Worm (Caenorhabditis elegans) whole organism, L4 larva: ENCODE data around the gene C35B1.8.

Experiments used
- F26F4.8 ChIP-seq: fragments of 200-800 bp; sonication (Bioruptor generic); conservative IDR thresholded peaks from 2 replicates; pipeline ENCODE4 v1.3.6; 2022; ENCODE audit warnings: missing genetic modification characterization, missing compliant biosample characterization
- Y75B8A.6 ChIP-seq: fragments of 200-800 bp; sonication (Bioruptor generic); IDR thresholded peaks from 2 replicates; pipeline ENCODE4 v1.3.6; 2022; ENCODE audit warnings: missing genetic modification reagents, missing genetic modification characterization, missing compliant biosample characterization
- ZK337.2 ChIP-seq: fragments of 200-800 bp; sonication (Bioruptor generic); IDR thresholded peaks from 2 replicates; pipeline ENCODE4 v1.3.6; 2022; ENCODE audit warnings: missing genetic modification reagents, missing genetic modification characterization, missing compliant biosample characterization
- ZK546.5 ChIP-seq, 2 experiments: sonication (generic microtip); optimal IDR thresholded peaks; 2 replicates each; lab custom pipeline; 2017; ENCODE audit warnings: missing biosample characterization in 2 of 2, missing genetic modification characterization in 2 of 2
- aly-2 ChIP-seq: sonication (generic microtip); optimal IDR thresholded peaks from 2 replicates; lab custom pipeline; 2018; ENCODE audit warnings: missing biosample characterization, missing genetic modification characterization
- attf-4 ChIP-seq: sonication (generic microtip); optimal IDR thresholded peaks from 3 replicates; lab custom pipeline; 2017; ENCODE audit warnings: missing biosample characterization, missing genetic modification characterization
- ceh-28 ChIP-seq: fragments of 150-350 bp; optimal IDR thresholded peaks from 2 replicates; lab custom pipeline; 2014; ENCODE audit warnings: missing biosample characterization, missing genetic modification reagents, missing genetic modification characterization
- ctbp-1 ChIP-seq: fragments of 200-800 bp; sonication (Bioruptor generic); IDR thresholded peaks from 2 replicates; pipeline ENCODE4 v1.3.6; 2022; ENCODE audit warnings: missing genetic modification reagents, missing genetic modification characterization, missing compliant biosample characterization
- daf-12 ChIP-seq: fragments of 150-350 bp; optimal IDR thresholded peaks from 2 replicates; lab custom pipeline; 2014; ENCODE audit warnings: missing biosample characterization, missing genetic modification reagents, missing genetic modification characterization
- daf-16 ChIP-seq, 3 experiments: sonication (generic microtip); optimal IDR thresholded peaks; 2 replicates each; lab custom pipeline; 2016 to 2017; ENCODE audit warnings: missing genetic modification characterization in 3 of 3, missing genetic modification reagents in 3 of 3, mild to moderate bottlenecking in 2 of 3, missing compliant biosample characterization in 2 of 3, missing biosample characterization in 1 of 3, moderate library complexity in 1 of 3
- dmd-6 ChIP-seq: fragments of 200-800 bp; sonication (Bioruptor generic); IDR thresholded peaks from 2 replicates; pipeline ENCODE4 v1.3.6; 2022; ENCODE audit warnings: missing genetic modification reagents, missing genetic modification characterization, missing compliant biosample characterization
- dpl-1 ChIP-seq: fragments of 150-350 bp; optimal IDR thresholded peaks from 2 replicates; lab custom pipeline; 2014; ENCODE audit warnings: missing biosample characterization, missing genetic modification reagents, missing genetic modification characterization
- dve-1 ChIP-seq: sonication (generic microtip); optimal IDR thresholded peaks from 2 replicates; lab custom pipeline; 2017; ENCODE audit warnings: antibody characterized with exemption, mild to moderate bottlenecking, missing genetic modification characterization, missing compliant biosample characterization; ENCODE audit not compliant: insufficient read depth
- egl-27 ChIP-seq: sonication (generic microtip); optimal IDR thresholded peaks from 3 replicates; lab custom pipeline; 2017; ENCODE audit warnings: missing biosample characterization, missing genetic modification reagents, missing genetic modification characterization
- gei-8 ChIP-seq: fragments of 200-800 bp; sonication (Bioruptor generic); optimal IDR thresholded peaks from 2 replicates; lab custom pipeline; 2018; ENCODE audit warnings: mild to moderate bottlenecking, missing genetic modification characterization, missing compliant biosample characterization
- hmg-1.1 ChIP-seq: fragments of 200-800 bp; sonication (Bioruptor generic); IDR thresholded peaks from 2 replicates; pipeline ENCODE4 v1.3.6; 2022; ENCODE audit warnings: missing genetic modification reagents, missing genetic modification characterization, missing compliant biosample characterization
- jun-1 ChIP-seq: fragments of 150-350 bp; optimal IDR thresholded peaks from 2 replicates; lab custom pipeline; 2014; ENCODE audit warnings: missing biosample characterization, missing genetic modification reagents, missing genetic modification characterization
- lim-7 ChIP-seq: fragments of 200-800 bp; sonication (Bioruptor generic); IDR thresholded peaks from 2 replicates; pipeline ENCODE4 v1.3.6; 2022; ENCODE audit warnings: missing genetic modification characterization, missing compliant biosample characterization
- lin-1 ChIP-seq: fragments of 200-800 bp; sonication (Bioruptor generic); IDR thresholded peaks from 2 replicates; pipeline ENCODE4 v1.3.6; 2022; ENCODE audit warnings: missing genetic modification reagents, missing genetic modification characterization, missing compliant biosample characterization
- lin-38 ChIP-seq: fragments of 200-800 bp; sonication (Bioruptor generic); IDR thresholded peaks from 2 replicates; pipeline ENCODE4 v1.3.6; 2022; ENCODE audit warnings: missing genetic modification reagents, missing genetic modification characterization, missing compliant biosample characterization
- lin-39 ChIP-seq: fragments of 150-350 bp; optimal IDR thresholded peaks from 2 replicates; lab custom pipeline; 2014; ENCODE audit warnings: missing biosample characterization, missing genetic modification reagents, missing genetic modification characterization
- lsy-2 ChIP-seq, 2 experiments: fragments of 150-350 bp in 1 of 2; sonication (generic microtip) in 1 of 2; optimal IDR thresholded peaks; 2 replicates each; lab custom pipeline; 2014 to 2017; ENCODE audit warnings: missing biosample characterization in 2 of 2, missing genetic modification characterization in 2 of 2
- madf-9 ChIP-seq: fragments of 200-800 bp; sonication (Bioruptor generic); conservative IDR thresholded peaks from 2 replicates; pipeline ENCODE4 v1.3.6; 2022; ENCODE audit warnings: missing genetic modification reagents, missing genetic modification characterization, missing compliant biosample characterization
- mdl-1 ChIP-seq, 2 experiments: fragments of 150-350 bp in 1 of 2; sonication (generic microtip) in 1 of 2; optimal IDR thresholded peaks; 2 replicates each; lab custom pipeline; 2014 to 2017; ENCODE audit warnings: missing biosample characterization in 2 of 2, missing genetic modification characterization in 2 of 2
- mes-2 ChIP-seq: sonication (generic microtip); optimal IDR thresholded peaks from 2 replicates; lab custom pipeline; 2016; ENCODE audit warnings: missing genotype, mild to moderate bottlenecking, missing genetic modification characterization, missing compliant biosample characterization; ENCODE audit not compliant: poor library complexity, severe bottlenecking
- mxl-3 ChIP-seq: fragments of 200-800 bp; sonication (Bioruptor generic); optimal IDR thresholded peaks from 2 replicates; lab custom pipeline; 2018; ENCODE audit warnings: mild to moderate bottlenecking, missing genetic modification characterization, missing compliant biosample characterization
- nhr-10 ChIP-seq: fragments of 150-350 bp; optimal IDR thresholded peaks from 2 replicates; lab custom pipeline; 2014; ENCODE audit warnings: missing biosample characterization, missing genetic modification characterization
- nhr-41 ChIP-seq: fragments of 200-800 bp; sonication (Bioruptor generic); IDR thresholded peaks from 2 replicates; pipeline ENCODE4 v1.3.6; 2022; ENCODE audit warnings: missing genetic modification reagents, missing genetic modification characterization, missing compliant biosample characterization
- nhr-6 ChIP-seq: fragments of 150-350 bp; optimal IDR thresholded peaks from 2 replicates; lab custom pipeline; 2014; ENCODE audit warnings: missing biosample characterization, missing genetic modification characterization
- php-3 ChIP-seq: fragments of 200-800 bp; sonication (Bioruptor generic); IDR thresholded peaks from 2 replicates; pipeline ENCODE4 v1.3.6; 2022; ENCODE audit warnings: missing genetic modification reagents, missing genetic modification characterization, missing compliant biosample characterization
- pqm-1 ChIP-seq: sonication (generic microtip); optimal IDR thresholded peaks from 2 replicates; lab custom pipeline; 2017; ENCODE audit warnings: missing biosample characterization, missing genetic modification characterization
- sdz-12 ChIP-seq: fragments of 200-800 bp; sonication (Bioruptor generic); optimal IDR thresholded peaks from 2 replicates; lab custom pipeline; 2018; ENCODE audit warnings: mild to moderate bottlenecking, missing genetic modification characterization, missing compliant biosample characterization
- set-16 ChIP-seq: fragments of 200-800 bp; sonication (Bioruptor generic); IDR thresholded peaks from 2 replicates; pipeline ENCODE4 v1.3.6; 2022; ENCODE audit warnings: missing genetic modification reagents, missing genetic modification characterization, missing compliant biosample characterization
- snpc-1.2 ChIP-seq: fragments of 200-800 bp; sonication (Bioruptor generic); IDR thresholded peaks from 2 replicates; pipeline ENCODE4 v1.3.6; 2022; ENCODE audit warnings: missing genetic modification reagents, missing genetic modification characterization, missing compliant biosample characterization
- spr-1 ChIP-seq: sonication (generic microtip); optimal IDR thresholded peaks from 2 replicates; lab custom pipeline; 2016; ENCODE audit warnings: mild to moderate bottlenecking, missing genetic modification characterization, missing compliant biosample characterization
- tra-1 ChIP-seq: fragments of 200-800 bp; sonication (Bioruptor generic); IDR thresholded peaks from 2 replicates; pipeline ENCODE4 v1.3.6; 2022; ENCODE audit warnings: missing genetic modification reagents, missing genetic modification characterization, missing compliant biosample characterization
- unc-130 ChIP-seq: sonication (generic microtip); optimal IDR thresholded peaks from 2 replicates; lab custom pipeline; 2016; ENCODE audit warnings: missing genetic modification reagents, missing genetic modification characterization, missing compliant biosample characterization
- unc-39 ChIP-seq: sonication (generic microtip); optimal IDR thresholded peaks from 2 replicates; lab custom pipeline; 2017; ENCODE audit warnings: missing biosample characterization, missing genetic modification characterization
- vab-7 ChIP-seq: fragments of 200-800 bp; sonication (Bioruptor generic); IDR thresholded peaks from 2 replicates; pipeline ENCODE4 v1.3.6; 2022; ENCODE audit warnings: missing genetic modification reagents, missing genetic modification characterization, missing compliant biosample characterization
- ztf-7 ChIP-seq: fragments of 150-350 bp; optimal IDR thresholded peaks from 2 replicates; lab custom pipeline; 2014; ENCODE audit warnings: missing biosample characterization, missing genetic modification characterization

C35B1.8 gene

DNA sequence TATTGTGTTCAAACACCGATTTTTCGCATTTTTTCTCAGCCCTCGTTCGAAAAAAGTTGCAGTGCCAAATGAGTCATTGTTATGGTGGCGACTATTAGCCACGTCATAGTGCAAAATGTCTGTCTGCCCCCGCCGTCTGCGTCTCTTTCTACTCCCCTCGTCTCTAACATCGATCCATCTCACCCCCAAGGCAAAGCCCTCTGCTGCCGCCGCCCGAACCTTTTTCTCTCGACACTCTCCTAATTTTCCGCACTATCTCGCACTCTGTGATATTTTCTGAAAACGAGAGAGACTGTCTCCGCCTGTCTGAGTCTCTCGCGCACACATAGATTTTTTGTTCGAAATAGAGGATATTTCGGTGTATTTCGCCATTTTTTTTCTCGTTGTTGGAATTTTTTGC lies 14.3 kb upstream of the C35B1.8 start (continued):
- no peak for TF ChIP-seq ZK337.2 (GFP tag; lab: Robert Waterston, UW)
- TF ChIP-seq mdl-1 (tag; optimal IDR thresholded peaks at IDR 0.05; lab: Kevin White, UChicago): peak in 1 of 2 experiments; percentile 59
- TF ChIP-seq dve-1 (tag; lab: Kevin White, UChicago): peak; percentile 89
- TF ChIP-seq daf-12 (tag; lab: Kevin White, UChicago): no peak
- peak; percentile 75 for TF ChIP-seq dmd-6 (GFP tag; lab: Robert Waterston, UW)
- no peak for TF ChIP-seq F26F4.8
- TF ChIP-seq ZK546.5 (tag; optimal IDR thresholded peaks at IDR 0.05; lab: Kevin White, UChicago): no peak
- peak; percentile 70; the same call in 1 of the 2 replicates for TF ChIP-seq ctbp-1 (GFP tag; lab: Robert Waterston, UW)
- TF ChIP-seq Y75B8A.6 (GFP tag; lab: Robert Waterston, UW): no peak
- TF ChIP-seq madf-9 (GFP tag; lab: Robert Waterston, UW): 0 out of 2 replicates have a peak, but pooled peaks have one; percentile 14
- TF ChIP-seq set-16 (GFP tag; lab: Robert Waterston, UW): peak; percentile 63; the same call in 1 of the 2 replicates
- TF ChIP-seq, all 104 proteins: peak for 35

ce11 chrIV:4085787-4086262 lies 7.0 kb upstream of the C35B1.8 start, which contains the start of gene C35B1.2:
Gene C35B1.2, plus strand, starts transcription at chrIV:4086212.
- no peak for TF ChIP-seq attf-4 (tag; lab: Kevin White, UChicago)
- no peak for TF ChIP-seq mxl-3 (GFP tag; lab: Kevin White, UChicago)
- TF ChIP-seq nhr-41 (GFP tag; lab: Robert Waterston, UW): no peak
- TF ChIP-seq mes-2 (tag; lab: Kevin White, UChicago): peak; percentile 53
- TF ChIP-seq php-3: 0 out of 2 replicates have a peak, but pooled peaks have one; percentile 26
- 0 out of 2 replicates have a peak, but pooled peaks have one; percentile 41 for TF ChIP-seq snpc-1.2
- no peak for TF ChIP-seq vab-7
- TF ChIP-seq pqm-1 (tag; lab: Kevin White, UChicago): no peak
- TF ChIP-seq aly-2 (tag; lab: Kevin White, UChicago): no peak
- no peak for TF ChIP-seq lin-1
- TF ChIP-seq unc-39 (tag; lab: Kevin White, UChicago): no peak
- no peak for TF ChIP-seq ctbp-1 (GFP tag; lab: Robert Waterston, UW)
- no peak for TF ChIP-seq spr-1
- TF ChIP-seq ceh-28 (tag; lab: Kevin White, UChicago): no peak
- no peak for TF ChIP-seq egl-27 (tag; lab: Kevin White, UChicago)
- TF ChIP-seq gei-8 (GFP tag; lab: Kevin White, UChicago): no peak
- no peak for TF ChIP-seq tra-1 (GFP tag; lab: Robert Waterston, UW)
- no peak for TF ChIP-seq daf-16 (GFP tag; optimal IDR thresholded peaks at IDR 0.05; lab: Kevin White, UChicago)
- peak; percentile 10 for TF ChIP-seq daf-16 (tag; optimal IDR thresholded peaks at IDR 0.05; lab: Kevin White, UChicago)
- no peak for TF ChIP-seq nhr-10
- TF ChIP-seq dpl-1 (GFP tag; lab: Kevin White, UChicago): no peak
- TF ChIP-seq nhr-6: no peak
- no peak for TF ChIP-seq jun-1 (tag; lab: Kevin White, UChicago)
- no peak for TF ChIP-seq hmg-1.1 (GFP tag; lab: Robert Waterston, UW)
- TF ChIP-seq unc-130 (GFP tag; lab: Kevin White, UChicago): no peak
- no peak for TF ChIP-seq sdz-12 (GFP tag; lab: Kevin White, UChicago)
- no peak for TF ChIP-seq lin-39 (tag; lab: Kevin White, UChicago)
- TF ChIP-seq lin-38: peak; percentile 42
- peak in 1 of 2 experiments; percentile 51 for TF ChIP-seq lsy-2 (tag; optimal IDR thresholded peaks at IDR 0.05; lab: Kevin White, UChicago)
- TF ChIP-seq lim-7: no peak
- no peak for TF ChIP-seq ztf-7 (tag; lab: Kevin White, UChicago)
